Worm (Caenorhabditis elegans) whole organism, early embryonic: ENCODE data around the gene upb-1.

ENCODE experiments used
- aly-1 ChIP-seq: sonication (generic microtip); optimal IDR thresholded peaks from 2 replicates; lab custom pipeline; 2016; ENCODE audit warnings: missing genetic modification characterization, missing compliant biosample characterization
- ceh-13 ChIP-seq: fragments of 200-800 bp; sonication (Bioruptor generic); optimal IDR thresholded peaks from 2 replicates; lab custom pipeline; 2018; ENCODE audit warnings: mild to moderate bottlenecking, missing genetic modification characterization, missing compliant biosample characterization
- tbx-11 ChIP-seq: fragments of 200-800 bp; sonication (Bioruptor generic); IDR thresholded peaks from 2 replicates; pipeline ENCODE4 v1.3.6; 2022; ENCODE audit warnings: missing genetic modification characterization, missing compliant biosample characterization

- TF ChIP-seq ceh-13 (GFP tag; lab: Kevin White, UChicago) (no peak), aly-1 (tag; lab: Kevin White, UChicago) (no peak), tbx-11 (GFP tag; lab: Robert Waterston, UW) (no peak)
Observed at ce11 chrII:6339511-6339910, 49.6 kb upstream of the upb-1 start.
